Fruit fly (Drosophila melanogaster) whole organism, embryonic: ENCODE results near the gene ssp3.

Experiments used
- Aef1 ChIP-seq: fragments of 200-800 bp; sonication (Bioruptor generic); IDR thresholded peaks from 3 replicates; pipeline ENCODE4 v1.3.6; 2022; ENCODE audit warnings: missing biosample characterization, missing genetic modification characterization
- Asciz ChIP-seq: fragments of 200-800 bp; sonication (Bioruptor generic); optimal IDR thresholded peaks from 2 replicates; lab custom pipeline; 2017; ENCODE audit warnings: missing biosample characterization, mild to moderate bottlenecking, missing genetic modification characterization, missing genetic modification reagents
- CG10267 ChIP-seq: fragments of 200-800 bp; sonication (Bioruptor generic); optimal IDR thresholded peaks from 2 replicates; lab custom pipeline; 2018; ENCODE audit warnings: missing biosample characterization, mild to moderate bottlenecking, missing genetic modification characterization, moderate library complexity
- CG10274 ChIP-seq: fragments of 200-800 bp; sonication (Bioruptor generic); optimal IDR thresholded peaks from 3 replicates; lab custom pipeline; 2017; ENCODE audit warnings: missing biosample characterization, mild to moderate bottlenecking, missing genetic modification characterization
- CG10979 ChIP-seq: fragments of 200-800 bp; sonication (Bioruptor generic); optimal IDR thresholded peaks from 2 replicates; lab custom pipeline; 2018; ENCODE audit warnings: missing biosample characterization, mild to moderate bottlenecking, missing genetic modification characterization, moderate library complexity
- CG11695 ChIP-seq: fragments of 200-800 bp; sonication (Bioruptor generic); IDR thresholded peaks from 3 replicates; pipeline ENCODE4 v1.3.6; 2022; ENCODE audit warnings: missing biosample characterization, missing genetic modification characterization
- CG12219 ChIP-seq: fragments of 200-800 bp; sonication (Bioruptor generic); optimal IDR thresholded peaks from 3 replicates; lab custom pipeline; 2018; ENCODE audit warnings: missing biosample characterization, mild to moderate bottlenecking, missing genetic modification characterization
- CG12391 ChIP-seq: fragments of 200-800 bp; sonication (Bioruptor generic); optimal IDR thresholded peaks from 3 replicates; lab custom pipeline; 2018; ENCODE audit warnings: missing biosample characterization, mild to moderate bottlenecking, missing genetic modification characterization, moderate library complexity
- CG12769 ChIP-seq: fragments of 200-800 bp; sonication (Bioruptor generic); optimal IDR thresholded peaks from 2 replicates; lab custom pipeline; 2019; ENCODE audit warnings: missing biosample characterization, mild to moderate bottlenecking, missing genetic modification characterization, moderate library complexity
- CG15011 ChIP-seq: fragments of 200-800 bp; sonication (Bioruptor generic); optimal IDR thresholded peaks from 3 replicates; lab custom pipeline; 2018; ENCODE audit warnings: missing biosample characterization, mild to moderate bottlenecking, missing genetic modification characterization
- CG17328 ChIP-seq: fragments of 200-800 bp; sonication (Bioruptor generic); IDR thresholded peaks from 2 replicates; pipeline ENCODE4 v1.3.6; 2022; ENCODE audit warnings: missing biosample characterization, missing genetic modification characterization
- CG17802 ChIP-seq: fragments of 200-800 bp; sonication (Bioruptor generic); optimal IDR thresholded peaks from 2 replicates; lab custom pipeline; 2018; ENCODE audit warnings: missing biosample characterization, mild to moderate bottlenecking, missing genetic modification characterization, moderate library complexity
- CG18262 ChIP-seq: fragments of 200-800 bp; optimal IDR thresholded peaks from 3 replicates; lab custom pipeline; 2019; ENCODE audit warnings: missing biosample characterization, mild to moderate bottlenecking, missing genetic modification characterization, moderate library complexity
- CG1832 ChIP-seq: fragments of 200-800 bp; sonication (Bioruptor generic); optimal IDR thresholded peaks from 2 replicates; lab custom pipeline; 2017; ENCODE audit warnings: missing biosample characterization, mild to moderate bottlenecking, missing genetic modification characterization, inconsistent platforms
- CG2712 ChIP-seq: fragments of 200-800 bp; optimal IDR thresholded peaks from 3 replicates; lab custom pipeline; 2019; ENCODE audit warnings: missing biosample characterization, mild to moderate bottlenecking, missing genetic modification characterization, moderate library complexity
- CG34422 ChIP-seq: fragments of 200-800 bp; sonication (Bioruptor generic); IDR thresholded peaks from 3 replicates; pipeline ENCODE4 v1.3.6; 2022; ENCODE audit warnings: missing biosample characterization, missing genetic modification characterization
- CG5180 ChIP-seq: fragments of 200-800 bp; sonication (Bioruptor generic); optimal IDR thresholded peaks from 3 replicates; lab custom pipeline; 2017; ENCODE audit warnings: missing biosample characterization, missing genetic modification characterization, mild to moderate bottlenecking, moderate library complexity, missing genetic modification reagents
- CG6683 ChIP-seq: fragments of 200-800 bp; sonication (Bioruptor generic); optimal IDR thresholded peaks from 2 replicates; lab custom pipeline; 2017; ENCODE audit warnings: missing biosample characterization, mild to moderate bottlenecking, missing genetic modification characterization, missing genetic modification reagents
- CG6689 ChIP-seq: fragments of 200-800 bp; sonication (Bioruptor generic); IDR thresholded peaks from 2 replicates; pipeline ENCODE4 v1.3.6; 2022; ENCODE audit warnings: missing biosample characterization, missing genetic modification characterization
- CG8944 ChIP-seq: fragments of 200-800 bp; sonication (Bioruptor generic); optimal IDR thresholded peaks from 3 replicates; lab custom pipeline; 2016; ENCODE audit warnings: missing biosample characterization, missing genetic modification characterization
- CG9876 ChIP-seq: fragments of 200-800 bp; sonication (Bioruptor generic); optimal IDR thresholded peaks from 2 replicates; lab custom pipeline; 2016; ENCODE audit warnings: missing biosample characterization, missing genetic modification characterization
- Doc3 ChIP-seq: fragments of 200-800 bp; sonication (Bioruptor generic); IDR thresholded peaks from 3 replicates; pipeline ENCODE4 v1.3.6; 2022; ENCODE audit warnings: missing biosample characterization, missing genetic modification characterization; ENCODE audit not compliant: partially characterized antibody
- E2f2 ChIP-seq: fragments of 200-800 bp; sonication (Bioruptor generic); IDR thresholded peaks from 2 replicates; pipeline ENCODE4 v1.3.6; 2022; ENCODE audit warnings: missing biosample characterization, missing genetic modification characterization
- ERR ChIP-seq: fragments of 200-800 bp; sonication (Bioruptor generic); optimal IDR thresholded peaks from 2 replicates; lab custom pipeline; 2016; ENCODE audit warnings: missing biosample characterization, missing genetic modification characterization
- Hr51 ChIP-seq, 2 experiments: fragments of 200-800 bp; sonication (Bioruptor generic); optimal IDR thresholded peaks; 2 replicates in 1 of 2; 3 replicates in 1 of 2; lab custom pipeline; 2016 to 2018; ENCODE audit warnings: missing biosample characterization in 2 of 2, missing genetic modification characterization in 2 of 2, mild to moderate bottlenecking in 1 of 2, moderate library complexity in 1 of 2
- Hr78 ChIP-seq, 2 experiments: fragments of 200-800 bp in 1 of 2; fragments of >200 bp in 1 of 2; sonication (Bioruptor generic) in 1 of 2; optimal IDR thresholded peaks; 2 replicates each; lab custom pipeline; 2017 to 2019; ENCODE audit warnings: missing biosample characterization in 2 of 2, missing genetic modification characterization in 2 of 2, mild to moderate bottlenecking in 1 of 2, moderate library complexity in 1 of 2
- MESR4 ChIP-seq: fragments of 200-800 bp; sonication (Bioruptor generic); optimal IDR thresholded peaks from 2 replicates; lab custom pipeline; 2018; ENCODE audit warnings: missing biosample characterization, mild to moderate bottlenecking, missing genetic modification characterization, moderate library complexity
- Meics ChIP-seq: fragments of 200-800 bp; sonication (Bioruptor generic); optimal IDR thresholded peaks from 2 replicates; lab custom pipeline; 2017; ENCODE audit warnings: missing biosample characterization, mild to moderate bottlenecking, missing genetic modification characterization
- Nf-YB ChIP-seq: fragments of 200-800 bp; sonication (Bioruptor generic); optimal IDR thresholded peaks from 3 replicates; lab custom pipeline; 2019; ENCODE audit warnings: missing biosample characterization, mild to moderate bottlenecking, missing genetic modification characterization, moderate library complexity
- Optix ChIP-seq: fragments of 200-800 bp; sonication (Bioruptor generic); IDR thresholded peaks from 3 replicates; pipeline ENCODE4 v1.3.6; 2022; ENCODE audit warnings: missing biosample characterization, missing genetic modification characterization
- Ssrp ChIP-seq: fragments of 200-800 bp; sonication (Bioruptor generic); optimal IDR thresholded peaks from 2 replicates; lab custom pipeline; 2018; ENCODE audit warnings: missing biosample characterization, mild to moderate bottlenecking, missing genetic modification characterization, moderate library complexity
- abd-A ChIP-seq: fragments of 200-800 bp; sonication (Bioruptor generic); optimal IDR thresholded peaks from 3 replicates; lab custom pipeline; 2019; ENCODE audit warnings: missing biosample characterization, mild to moderate bottlenecking, missing genetic modification characterization, moderate library complexity
- amos ChIP-seq: fragments of 200-800 bp; sonication (Bioruptor generic); IDR thresholded peaks from 2 replicates; pipeline ENCODE4 v1.3.6; 2022; ENCODE audit warnings: missing biosample characterization, missing genetic modification characterization; ENCODE audit not compliant: partially characterized antibody
- bcd ChIP-seq: fragments of 200-800 bp; sonication (Bioruptor generic); optimal IDR thresholded peaks from 2 replicates; lab custom pipeline; 2017; ENCODE audit warnings: missing biosample characterization, mild to moderate bottlenecking, missing genetic modification characterization
- disco-r ChIP-seq: fragments of 200-800 bp; sonication (Bioruptor generic); optimal IDR thresholded peaks from 2 replicates; lab custom pipeline; 2016; ENCODE audit warnings: missing biosample characterization, missing genetic modification characterization
- dmrt99B ChIP-seq: fragments of 200-800 bp; sonication (Bioruptor generic); optimal IDR thresholded peaks from 2 replicates; lab custom pipeline; 2018; ENCODE audit warnings: missing biosample characterization, mild to moderate bottlenecking, missing genetic modification characterization, moderate library complexity
- ems ChIP-seq: fragments of 200-800 bp; sonication (Bioruptor generic); optimal IDR thresholded peaks from 3 replicates; lab custom pipeline; 2016; ENCODE audit warnings: missing biosample characterization, missing genetic modification characterization
- ewg ChIP-seq: fragments of 200-800 bp; sonication (Bioruptor generic); optimal IDR thresholded peaks from 3 replicates; lab custom pipeline; 2017; ENCODE audit warnings: mild to moderate bottlenecking, missing biosample characterization, missing genetic modification reagents, missing genetic modification characterization
- fru ChIP-seq: fragments of >200 bp; optimal IDR thresholded peaks from 2 replicates; lab custom pipeline; 2017
- gcm ChIP-seq: fragments of 200-800 bp; sonication (Bioruptor generic); optimal IDR thresholded peaks from 2 replicates; lab custom pipeline; 2019; ENCODE audit warnings: missing biosample characterization, mild to moderate bottlenecking, missing genetic modification characterization, moderate library complexity
- gsb-n ChIP-seq: fragments of 200-800 bp; sonication (Bioruptor generic); optimal IDR thresholded peaks from 3 replicates; lab custom pipeline; 2018; ENCODE audit warnings: missing biosample characterization, mild to moderate bottlenecking, missing genetic modification characterization
- insv ChIP-seq, 2 experiments: fragments of 200-800 bp; sonication (Bioruptor generic); optimal IDR thresholded peaks; 3 replicates each; lab custom pipeline; 2016 to 2018; ENCODE audit warnings: missing biosample characterization in 2 of 2, missing genetic modification characterization in 2 of 2
- jigr1 ChIP-seq: fragments of 200-800 bp; sonication (Bioruptor generic); IDR thresholded peaks from 3 replicates; pipeline ENCODE4 v1.3.6; 2022; ENCODE audit warnings: missing biosample characterization, missing genetic modification characterization
- jumu ChIP-seq: fragments of 200-800 bp; sonication (Bioruptor generic); optimal IDR thresholded peaks from 3 replicates; lab custom pipeline; 2016; ENCODE audit warnings: missing biosample characterization, missing genetic modification characterization
- rib ChIP-seq: fragments of 200-800 bp; sonication (Bioruptor generic); IDR thresholded peaks from 2 replicates; pipeline ENCODE4 v1.3.6; 2022; ENCODE audit warnings: missing biosample characterization, missing genetic modification characterization
- row ChIP-seq: fragments of 200-800 bp; sonication (Bioruptor generic); IDR thresholded peaks from 3 replicates; pipeline ENCODE4 v1.3.6; 2022; ENCODE audit warnings: missing biosample characterization, missing genetic modification characterization
- sens ChIP-seq: fragments of 200-800 bp; sonication (Bioruptor generic); peaks from one replicate; lab custom pipeline; 2016; ENCODE audit warnings: missing biosample characterization, missing genetic modification characterization
- sisA ChIP-seq: fragments of 200-800 bp; sonication (Bioruptor generic); IDR thresholded peaks from 2 replicates; pipeline ENCODE4 v1.3.6; 2022; ENCODE audit warnings: missing biosample characterization, missing genetic modification characterization
- slbo ChIP-seq: fragments of 200-800 bp; sonication (Bioruptor generic); IDR thresholded peaks from 2 replicates; pipeline ENCODE4 v1.3.6; 2022; ENCODE audit warnings: missing biosample characterization, missing genetic modification characterization
- unpg ChIP-seq: fragments of 200-800 bp; sonication (Bioruptor generic); optimal IDR thresholded peaks from 3 replicates; lab custom pipeline; 2018; ENCODE audit warnings: missing biosample characterization, mild to moderate bottlenecking, missing genetic modification characterization, moderate library complexity
- usp ChIP-seq: fragments of >200 bp; optimal IDR thresholded peaks from 2 replicates; lab custom pipeline; 2017; ENCODE audit warnings: missing biosample characterization, missing genetic modification characterization

The ssp3 gene

DNA sequence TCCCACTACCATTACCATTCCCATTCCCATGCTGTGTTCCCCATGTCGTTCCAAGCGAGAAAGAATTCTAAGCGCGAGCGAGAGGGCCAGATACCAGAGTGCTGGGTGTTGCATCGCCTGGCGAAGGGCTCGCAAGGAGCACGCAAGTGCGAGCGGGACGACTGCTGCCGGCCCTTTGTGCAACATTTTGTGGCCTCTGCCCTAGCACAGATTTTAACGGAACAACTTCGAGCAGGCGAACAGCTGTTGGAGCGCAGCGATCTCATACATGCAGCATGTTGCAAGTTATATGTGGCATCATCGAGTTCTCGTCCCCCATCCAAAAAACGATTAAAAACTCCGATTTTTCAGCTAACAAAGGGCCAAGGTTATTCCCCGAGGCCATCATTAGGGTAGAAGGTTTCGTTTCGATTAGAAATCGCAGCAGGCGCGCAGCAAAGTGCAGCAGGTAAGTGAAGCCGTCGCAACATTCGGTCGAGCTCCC, 3.8 kb upstream of the ssp3 start (continued):
- TF ChIP-seq Meics (GFP tag; lab: Kevin White, UChicago) (no peak), usp (no peak), jumu (no peak), CG10267 (tag; lab: Kevin White, UChicago) (no peak), gsb-n (tag; lab: Kevin White, UChicago) (no peak), row (GFP tag; lab: Robert Waterston, UW) (no peak), CG17802 (tag; lab: Kevin White, UChicago) (no peak), sisA (GFP tag; lab: Robert Waterston, UW) (no peak), Asciz (GFP tag; lab: Kevin White, UChicago) (no peak), bcd (GFP tag; lab: Kevin White, UChicago) (no peak), Hr51 (GFP tag; optimal IDR thresholded peaks at IDR 0.05; lab: Kevin White, UChicago) (no peak), MESR4 (GFP tag; lab: Kevin White, UChicago) (no peak), Nf-YB (GFP tag; lab: Kevin White, UChicago) (no peak), CG12391 (tag; lab: Kevin White, UChicago) (no peak), ERR (no peak), E2f2 (GFP tag; lab: Robert Waterston, UW) (no peak), gcm (GFP tag; lab: Kevin White, UChicago) (no peak), ems (GFP tag; lab: Kevin White, UChicago) (no peak), sens (GFP tag; lab: Kevin White, UChicago) (peak; percentile 61), insv (GFP tag; optimal IDR thresholded peaks at IDR 0.05; lab: Kevin White, UChicago) (peak in 1 of 2 experiments; percentile 64), amos (no peak), disco-r (GFP tag; lab: Kevin White, UChicago) (no peak), Hr78 (GFP tag; optimal IDR thresholded peaks at IDR 0.05; lab: Kevin White, UChicago) (peak in 1 of 2 experiments; percentile 93), CG11695 (GFP tag; lab: Robert Waterston, UW) (no peak), dmrt99B (tag; lab: Kevin White, UChicago) (no peak), Doc3 (GFP tag; lab: Robert Waterston, UW) (peak; percentile 47; the same call in 1 of the 3 replicates), CG10274 (GFP tag; lab: Kevin White, UChicago) (no peak), CG12219 (GFP tag; lab: Kevin White, UChicago) (no peak), CG8944 (GFP tag; lab: Kevin White, UChicago) (no peak), jigr1 (GFP tag; lab: Robert Waterston, UW) (no peak), unpg (GFP tag; lab: Kevin White, UChicago) (no peak), CG10979 (no peak), CG15011 (GFP tag; lab: Kevin White, UChicago) (no peak), rib (no peak), ewg (GFP tag; lab: Kevin White, UChicago) (no peak), CG6683 (GFP tag; lab: Kevin White, UChicago) (no peak), fru (lab: Kevin White, UChicago) (no peak), CG12769 (peak; percentile 39), CG1832 (GFP tag; lab: Kevin White, UChicago) (peak; percentile 95), Aef1 (GFP tag; lab: Robert Waterston, UW) (no peak), slbo (GFP tag; lab: Robert Waterston, UW) (no peak; the same call in 1 of the 2 replicates), CG34422 (no peak), abd-A (tag; lab: Kevin White, UChicago) (peak; percentile 97), Ssrp (tag; lab: Kevin White, UChicago) (no peak), CG2712 (tag; lab: Kevin White, UChicago) (no peak), CG17328 (GFP tag; lab: Robert Waterston, UW) (no peak), CG9876 (no peak), CG5180 (GFP tag; lab: Kevin White, UChicago) (peak; percentile 97), CG6689 (GFP tag; lab: Robert Waterston, UW) (no peak), CG18262 (tag; lab: Kevin White, UChicago) (no peak), Optix (GFP tag; lab: Robert Waterston, UW) (no peak)
